Fruit fly (Drosophila melanogaster): ENCODE measurements around the gene Arts.

- no peak for TF ChIP-seq Myc (optimal IDR thresholded peaks at IDR 0.05)
- TF ChIP-seq ttk (optimal IDR thresholded peaks at IDR 0.05) = no peak
- no peak for TF ChIP-seq Sin3A (optimal IDR thresholded peaks at IDR 0.05)
These were observed 29.3 kb downstream of the Arts start for dm6 chr3L:16631844-16632537.

Data from Kc167 (cell line).